Fruit fly (Drosophila melanogaster): ENCODE results near the gene Acsx1R.

The Acsx1R gene

dm6 chr3R:19822138-19822537 lies 45.1 kb upstream of the Acsx1R start (continued):
- no peak for TF ChIP-seq otp (GFP tag; IDR thresholded peaks at IDR 0.05)
- TF ChIP-seq Nf-YC (tag; optimal IDR thresholded peaks at IDR 0.05), result no peak
- no peak for TF ChIP-seq Dip3 (GFP tag; optimal IDR thresholded peaks at IDR 0.05)
- TF ChIP-seq cg (GFP tag; optimal IDR thresholded peaks at IDR 0.05), result no peak
- TF ChIP-seq sisA (GFP tag; IDR thresholded peaks at IDR 0.05), result no peak
- TF ChIP-seq croc (GFP tag; conservative IDR thresholded peaks at IDR 0.05), result no peak
- TF ChIP-seq B-H1 (GFP tag; IDR thresholded peaks at IDR 0.05), result no peak
- TF ChIP-seq chif (GFP tag; optimal IDR thresholded peaks at IDR 0.05), result no peak
- no peak for TF ChIP-seq ara (GFP tag; IDR thresholded peaks at IDR 0.05)
- no peak for TF ChIP-seq ems (GFP tag; optimal IDR thresholded peaks at IDR 0.05)
- no peak for TF ChIP-seq Antp (GFP tag; optimal IDR thresholded peaks at IDR 0.05)
- TF ChIP-seq CG17359 (tag; optimal IDR thresholded peaks at IDR 0.05), result peak; percentile 0
- no peak for TF ChIP-seq CG1832 (GFP tag; optimal IDR thresholded peaks at IDR 0.05)
- peak; percentile 22 for TF ChIP-seq CG2678 (tag; optimal IDR thresholded peaks at IDR 0.05)
- no peak for TF ChIP-seq CG2712 (tag; optimal IDR thresholded peaks at IDR 0.05)
- TF ChIP-seq z (GFP tag; IDR thresholded peaks at IDR 0.05), result no peak
- no peak for TF ChIP-seq gce (GFP tag; IDR thresholded peaks at IDR 0.05)
- no peak for TF ChIP-seq shn (GFP tag; optimal IDR thresholded peaks at IDR 0.05)
- no peak for TF ChIP-seq HmgD (GFP tag; optimal IDR thresholded peaks at IDR 0.05)
- TF ChIP-seq vnd (GFP tag; IDR thresholded peaks at IDR 0.05; ENCODE audit: partially characterized antibody), result no peak
- no peak for TF ChIP-seq pfk (GFP tag; optimal IDR thresholded peaks at IDR 0.05)
- no peak for TF ChIP-seq CG16863 (GFP tag; optimal IDR thresholded peaks at IDR 0.05)
- TF ChIP-seq jigr1 (GFP tag; IDR thresholded peaks at IDR 0.05), result no peak
- TF ChIP-seq p53 (GFP tag; optimal IDR thresholded peaks at IDR 0.05), result no peak
- no peak for TF ChIP-seq CG7357 (GFP tag; IDR thresholded peaks at IDR 0.05)
- TF ChIP-seq CG8359 (GFP tag; optimal IDR thresholded peaks at IDR 0.05; ENCODE audit: borderline replicate concordance), result peak; percentile 20
- TF ChIP-seq CG6813 (GFP tag; optimal IDR thresholded peaks at IDR 0.05), result peak; percentile 29
- peak; percentile 98 for TF ChIP-seq Blimp-1 (GFP tag; optimal IDR thresholded peaks at IDR 0.05)
- TF ChIP-seq CG8089 (GFP tag; optimal IDR thresholded peaks at IDR 0.05), result no peak
- no peak for TF ChIP-seq CG18619 (GFP tag; optimal IDR thresholded peaks at IDR 0.05)
- no peak for TF ChIP-seq YL-1 (GFP tag; optimal IDR thresholded peaks at IDR 0.05)
- no peak for TF ChIP-seq ftz-f1 (GFP tag; optimal IDR thresholded peaks at IDR 0.05)
- no peak for TF ChIP-seq dpn (GFP tag; optimal IDR thresholded peaks at IDR 0.05)
- no peak for TF ChIP-seq PHDP (tag; optimal IDR thresholded peaks at IDR 0.05)
- TF ChIP-seq tap (tag; optimal IDR thresholded peaks at IDR 0.05), result peak; percentile 11
- peak; percentile 19 for TF ChIP-seq CG3407 (GFP tag; optimal IDR thresholded peaks at IDR 0.05)
- no peak for TF ChIP-seq insv (GFP tag; optimal IDR thresholded peaks at IDR 0.05)
- TF ChIP-seq ro (GFP tag; IDR thresholded peaks at IDR 0.05), result no peak
- TF ChIP-seq bsh (GFP tag; optimal IDR thresholded peaks at IDR 0.05), result peak in 1 of 2 experiments; percentile 45
- no peak for TF ChIP-seq br (optimal IDR thresholded peaks at IDR 0.05)
- no peak for TF ChIP-seq sc (optimal IDR thresholded peaks at IDR 0.05)
- peak; percentile 7 for TF ChIP-seq sc (GFP tag; optimal IDR thresholded peaks at IDR 0.05)
- TF ChIP-seq CG12299 (tag; optimal IDR thresholded peaks at IDR 0.05), result no peak
- no peak for TF ChIP-seq CG15011 (GFP tag; optimal IDR thresholded peaks at IDR 0.05)
- peak; percentile 28 for TF ChIP-seq CG4707 (GFP tag; optimal IDR thresholded peaks at IDR 0.05)
- no peak for TF ChIP-seq CG12942 (GFP tag; optimal IDR thresholded peaks at IDR 0.05)
- TF ChIP-seq slou (GFP tag; optimal IDR thresholded peaks at IDR 0.05), result no peak
- no peak for TF ChIP-seq Ssrp (tag; optimal IDR thresholded peaks at IDR 0.05)
- no peak for TF ChIP-seq CG2199 (GFP tag; IDR thresholded peaks at IDR 0.05)
- peak in 1 of 3 experiments; percentile 54 for TF ChIP-seq Stat92E (GFP tag; optimal IDR thresholded peaks at IDR 0.05)
- TF ChIP-seq Hmx (GFP tag; optimal IDR thresholded peaks at IDR 0.05), result no peak
- TF ChIP-seq CrebB (tag; optimal IDR thresholded peaks at IDR 0.05), result no peak

Data from whole organism, embryonic.